Fruit fly (Drosophila melanogaster) whole organism, embryonic: Measurements from ENCODE around the gene Syt12.

ENCODE experiments used
- Adf1 ChIP-seq: fragments of 200-800 bp; sonication (Bioruptor generic); IDR thresholded peaks from 2 replicates; pipeline ENCODE4 v1.3.6; 2022; ENCODE audit warnings: missing biosample characterization, missing genetic modification characterization
- Aef1 ChIP-seq: fragments of 200-800 bp; sonication (Bioruptor generic); IDR thresholded peaks from 3 replicates; pipeline ENCODE4 v1.3.6; 2022; ENCODE audit warnings: missing biosample characterization, missing genetic modification characterization
- CG10366 ChIP-seq: fragments of 200-800 bp; sonication (Bioruptor generic); IDR thresholded peaks from 2 replicates; pipeline ENCODE4 v1.3.6; 2022; ENCODE audit warnings: missing biosample characterization, missing genetic modification characterization
- CG13775 ChIP-seq: fragments of 200-800 bp; sonication (Bioruptor generic); optimal IDR thresholded peaks from 3 replicates; lab custom pipeline; 2017; ENCODE audit warnings: missing biosample characterization, mild to moderate bottlenecking, missing genetic modification characterization
- CG14860 ChIP-seq: fragments of 200-800 bp; sonication (Bioruptor generic); IDR thresholded peaks from 3 replicates; pipeline ENCODE4 v1.3.6; 2022; ENCODE audit warnings: missing biosample characterization, missing genetic modification characterization; ENCODE audit not compliant: partially characterized antibody
- CG15696 ChIP-seq: fragments of 200-800 bp; sonication (Bioruptor generic); optimal IDR thresholded peaks from 2 replicates; lab custom pipeline; 2019; ENCODE audit warnings: missing biosample characterization, mild to moderate bottlenecking, missing genetic modification characterization, moderate library complexity
- CG17186 ChIP-seq: fragments of 200-800 bp; sonication (Bioruptor generic); optimal IDR thresholded peaks from 3 replicates; lab custom pipeline; 2017; ENCODE audit warnings: missing biosample characterization, missing genetic modification reagents, missing genetic modification characterization
- CG17328 ChIP-seq: fragments of 200-800 bp; sonication (Bioruptor generic); IDR thresholded peaks from 2 replicates; pipeline ENCODE4 v1.3.6; 2022; ENCODE audit warnings: missing biosample characterization, missing genetic modification characterization
- CG17612 ChIP-seq: fragments of 200-800 bp; sonication (Bioruptor generic); IDR thresholded peaks from 2 replicates; pipeline ENCODE4 v1.3.6; 2022; ENCODE audit warnings: missing biosample characterization, missing genetic modification characterization
- CG18599 ChIP-seq: fragments of 200-800 bp; sonication (Bioruptor generic); optimal IDR thresholded peaks from 3 replicates; lab custom pipeline; 2017; ENCODE audit warnings: missing biosample characterization, missing genetic modification characterization, mild to moderate bottlenecking, moderate library complexity, missing genetic modification reagents
- CG2678 ChIP-seq: fragments of 200-800 bp; sonication (Bioruptor generic); optimal IDR thresholded peaks from 3 replicates; lab custom pipeline; 2019; ENCODE audit warnings: missing biosample characterization, mild to moderate bottlenecking, missing genetic modification characterization, moderate library complexity
- CG2712 ChIP-seq: fragments of 200-800 bp; optimal IDR thresholded peaks from 3 replicates; lab custom pipeline; 2019; ENCODE audit warnings: missing biosample characterization, mild to moderate bottlenecking, missing genetic modification characterization, moderate library complexity
- CG3281 ChIP-seq: fragments of 200-800 bp; sonication (Bioruptor generic); optimal IDR thresholded peaks from 3 replicates; lab custom pipeline; 2017; ENCODE audit warnings: missing biosample characterization, mild to moderate bottlenecking, missing genetic modification characterization
- CG34224 ChIP-seq: fragments of 200-800 bp; sonication (Bioruptor generic); IDR thresholded peaks from 3 replicates; pipeline ENCODE4 v1.3.6; 2022; ENCODE audit warnings: missing biosample characterization, missing genetic modification characterization; ENCODE audit not compliant: partially characterized antibody
- CG6765 ChIP-seq: fragments of 200-800 bp; sonication (Bioruptor generic); optimal IDR thresholded peaks from 3 replicates; lab custom pipeline; 2017; ENCODE audit warnings: missing biosample characterization, mild to moderate bottlenecking, missing genetic modification characterization
- CG7556 ChIP-seq: fragments of 200-800 bp; sonication (Bioruptor generic); optimal IDR thresholded peaks from 2 replicates; lab custom pipeline; 2017; ENCODE audit warnings: missing biosample characterization, mild to moderate bottlenecking, missing genetic modification characterization
- CG7839 ChIP-seq: fragments of 200-800 bp; sonication (Bioruptor generic); optimal IDR thresholded peaks from 3 replicates; lab custom pipeline; 2018; ENCODE audit warnings: missing biosample characterization, mild to moderate bottlenecking, missing genetic modification characterization, moderate library complexity
- CG7963 ChIP-seq: fragments of 200-800 bp; sonication (Bioruptor generic); IDR thresholded peaks from 3 replicates; pipeline ENCODE4 v1.3.6; 2022; ENCODE audit warnings: missing biosample characterization, missing genetic modification characterization; ENCODE audit not compliant: partially characterized antibody
- CG8290 ChIP-seq, 3 experiments: fragments of 200-800 bp; sonication (Bioruptor generic); optimal IDR thresholded peaks; 2 replicates each; lab custom pipeline; 2016 to 2019; ENCODE audit warnings: missing biosample characterization in 3 of 3, missing genetic modification characterization in 3 of 3, mild to moderate bottlenecking in 2 of 3, moderate library complexity in 1 of 3
- CG8388 ChIP-seq: fragments of 200-800 bp; sonication (Bioruptor generic); optimal IDR thresholded peaks from 2 replicates; lab custom pipeline; 2019; ENCODE audit warnings: missing biosample characterization, mild to moderate bottlenecking, missing genetic modification characterization, moderate library complexity
- CG9797 ChIP-seq: fragments of 200-800 bp; sonication (Bioruptor generic); optimal IDR thresholded peaks from 3 replicates; lab custom pipeline; 2018; ENCODE audit warnings: missing biosample characterization, mild to moderate bottlenecking, missing genetic modification characterization
- CkIIα-i1 ChIP-seq: fragments of 200-800 bp; sonication (Bioruptor generic); IDR thresholded peaks from 2 replicates; pipeline ENCODE4 v1.3.6; 2022; ENCODE audit warnings: missing biosample characterization, missing genetic modification characterization
- Drgx ChIP-seq: fragments of 200-800 bp; sonication (Bioruptor generic); IDR thresholded peaks from 2 replicates; pipeline ENCODE4 v1.3.6; 2022; ENCODE audit warnings: missing biosample characterization, missing genetic modification characterization
- Nf-YC ChIP-seq: fragments of 200-800 bp; optimal IDR thresholded peaks from 3 replicates; lab custom pipeline; 2019; ENCODE audit warnings: missing biosample characterization, mild to moderate bottlenecking, missing genetic modification characterization, moderate library complexity
- Scr ChIP-seq: fragments of 200-800 bp; sonication (Bioruptor generic); IDR thresholded peaks from 2 replicates; pipeline ENCODE4 v1.3.6; 2022; ENCODE audit warnings: missing biosample characterization, missing genetic modification characterization; ENCODE audit not compliant: partially characterized antibody
- Sry-β ChIP-seq: fragments of 200-800 bp; sonication (Bioruptor generic); optimal IDR thresholded peaks from 2 replicates; lab custom pipeline; 2018; ENCODE audit warnings: missing biosample characterization, mild to moderate bottlenecking, missing genetic modification characterization, moderate library complexity
- abd-A ChIP-seq: fragments of 200-800 bp; sonication (Bioruptor generic); optimal IDR thresholded peaks from 3 replicates; lab custom pipeline; 2019; ENCODE audit warnings: missing biosample characterization, mild to moderate bottlenecking, missing genetic modification characterization, moderate library complexity
- ash1 ChIP-seq: fragments of 200-800 bp; sonication (Bioruptor generic); optimal IDR thresholded peaks from 2 replicates; lab custom pipeline; 2018; ENCODE audit warnings: missing biosample characterization, mild to moderate bottlenecking, missing genetic modification characterization
- az2 ChIP-seq: fragments of 200-800 bp; sonication (Bioruptor generic); optimal IDR thresholded peaks from 3 replicates; lab custom pipeline; 2016; ENCODE audit warnings: missing biosample characterization, missing genetic modification characterization
- bsh ChIP-seq, 2 experiments: fragments of 200-800 bp; sonication (Bioruptor generic); optimal IDR thresholded peaks; 2 replicates each; lab custom pipeline; 2017 to 2018; ENCODE audit warnings: mild to moderate bottlenecking in 2 of 2, missing biosample characterization in 2 of 2, missing genetic modification characterization in 2 of 2, moderate library complexity in 1 of 2
- crol ChIP-seq: fragments of 200-800 bp; sonication (Bioruptor generic); IDR thresholded peaks from 2 replicates; pipeline ENCODE4 v1.3.6; 2022; ENCODE audit warnings: missing biosample characterization, missing genetic modification characterization
- dimm ChIP-seq: fragments of 200-800 bp; sonication (Bioruptor generic); IDR thresholded peaks from 2 replicates; pipeline ENCODE4 v1.3.6; 2022; ENCODE audit warnings: missing biosample characterization, missing genetic modification characterization
- gem ChIP-seq: fragments of 200-800 bp; sonication (Bioruptor generic); optimal IDR thresholded peaks from 2 replicates; lab custom pipeline; 2019; ENCODE audit warnings: missing biosample characterization, mild to moderate bottlenecking, missing genetic modification characterization, moderate library complexity
- insv ChIP-seq, 2 experiments: fragments of 200-800 bp; sonication (Bioruptor generic); optimal IDR thresholded peaks; 3 replicates each; lab custom pipeline; 2016 to 2018; ENCODE audit warnings: missing biosample characterization in 2 of 2, missing genetic modification characterization in 2 of 2
- lab ChIP-seq: fragments of 200-800 bp; sonication (Bioruptor generic); optimal IDR thresholded peaks from 3 replicates; lab custom pipeline; 2017; ENCODE audit warnings: missing biosample characterization, missing genetic modification characterization, mild to moderate bottlenecking, moderate library complexity, missing genetic modification reagents
- mirr ChIP-seq: fragments of 200-800 bp; sonication (Bioruptor generic); optimal IDR thresholded peaks from 3 replicates; lab custom pipeline; 2018; ENCODE audit warnings: missing biosample characterization, mild to moderate bottlenecking, missing genetic modification characterization
- ro ChIP-seq: fragments of 200-800 bp; sonication (Bioruptor generic); IDR thresholded peaks from 2 replicates; pipeline ENCODE4 v1.3.6; 2022; ENCODE audit warnings: missing biosample characterization, missing genetic modification characterization
- salm ChIP-seq: fragments of 200-800 bp; sonication (Bioruptor generic); optimal IDR thresholded peaks from 2 replicates; lab custom pipeline; 2018; ENCODE audit warnings: missing biosample characterization, mild to moderate bottlenecking, missing genetic modification characterization
- seq ChIP-seq: fragments of 200-800 bp; sonication (Bioruptor generic); IDR thresholded peaks from 2 replicates; pipeline ENCODE4 v1.3.6; 2022; ENCODE audit warnings: missing biosample characterization, missing genetic modification characterization
- tin ChIP-seq: fragments of 200-800 bp; sonication (Bioruptor generic); optimal IDR thresholded peaks from 3 replicates; lab custom pipeline; 2016; ENCODE audit warnings: missing biosample characterization, missing genetic modification characterization
- tna ChIP-seq: fragments of 200-800 bp; sonication (Bioruptor generic); IDR thresholded peaks from 2 replicates; pipeline ENCODE4 v1.3.6; 2022; ENCODE audit warnings: missing biosample characterization, missing genetic modification characterization; ENCODE audit not compliant: partially characterized antibody
- twi ChIP-seq: fragments of 200-800 bp; optimal IDR thresholded peaks from 2 replicates; lab custom pipeline; 2019; ENCODE audit warnings: missing biosample characterization, mild to moderate bottlenecking, missing genetic modification characterization, moderate library complexity
- vnd ChIP-seq: fragments of 200-800 bp; sonication (Bioruptor generic); IDR thresholded peaks from 3 replicates; pipeline ENCODE4 v1.3.6; 2022; ENCODE audit warnings: missing biosample characterization, missing genetic modification characterization; ENCODE audit not compliant: partially characterized antibody
- zfh1 ChIP-seq: fragments of 200-800 bp; sonication (Bioruptor generic); IDR thresholded peaks from 3 replicates; pipeline ENCODE4 v1.3.6; 2022; ENCODE audit warnings: missing biosample characterization, missing genetic modification characterization

Gene Syt12

DNA sequence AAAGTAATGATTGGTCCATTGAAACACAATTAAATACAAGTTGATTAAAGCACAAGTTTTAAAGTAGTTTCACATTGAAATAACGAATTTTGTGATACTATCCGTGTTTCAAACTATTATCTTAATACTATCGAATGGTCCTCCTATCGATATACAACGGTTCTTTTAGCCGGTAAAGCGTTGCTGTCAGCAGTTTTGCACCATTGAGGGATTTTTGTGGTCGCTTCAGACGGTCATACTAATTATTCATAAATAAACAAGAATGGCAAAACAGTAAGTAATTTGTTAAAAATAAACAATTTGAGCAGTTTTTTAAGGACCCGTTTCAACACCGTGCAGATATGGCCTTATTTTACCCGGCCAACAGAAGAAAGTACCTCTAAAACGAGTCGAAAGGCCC lies 20.9 kb upstream of the Syt12 start, which contains the start of gene CG15747 (continued):
- TF ChIP-seq salm (tag; lab: Kevin White, UChicago) (no peak), CG2712 (no peak)

DNA sequence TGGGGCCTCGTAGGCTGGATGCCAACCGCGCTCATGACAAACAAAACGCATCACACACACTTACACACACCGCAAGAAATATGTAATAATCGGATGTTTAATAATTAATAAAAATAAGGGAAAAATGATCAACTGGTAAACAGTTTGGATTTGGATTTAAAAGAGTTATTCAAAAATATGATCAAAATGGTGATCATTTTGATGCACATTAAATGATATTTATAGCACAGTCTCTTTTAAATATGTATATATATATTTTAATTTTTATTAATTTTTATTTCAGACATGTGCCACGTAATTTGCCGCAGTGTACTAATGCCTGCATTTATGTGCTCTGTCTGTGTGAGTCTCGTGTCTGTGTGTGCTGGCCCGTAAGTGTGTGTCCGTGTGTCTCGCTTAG lies 13.7 kb upstream of the Syt12 start:
- TF ChIP-seq gem (tag; lab: Kevin White, UChicago): peak; percentile 25
- no peak for TF ChIP-seq mirr (GFP tag; lab: Kevin White, UChicago)
- peak; percentile 25 for TF ChIP-seq CG2678
- no peak for TF ChIP-seq insv (GFP tag; optimal IDR thresholded peaks at IDR 0.05; lab: Kevin White, UChicago)
- peak; percentile 8 for TF ChIP-seq CG7839 (tag; lab: Kevin White, UChicago)
- TF ChIP-seq Drgx (GFP tag; lab: Robert Waterston, UW): 0 out of 2 replicates have a peak, but pooled peaks have one; percentile 21
- TF ChIP-seq CG17328 (GFP tag; lab: Robert Waterston, UW): no peak
- no peak for TF ChIP-seq az2 (GFP tag; lab: Kevin White, UChicago)
- peak; percentile 3 for TF ChIP-seq CG3281
- TF ChIP-seq lab (GFP tag; lab: Kevin White, UChicago): peak; percentile 21
- no peak for TF ChIP-seq vnd (GFP tag; lab: Robert Waterston, UW)
- TF ChIP-seq seq (GFP tag; lab: Robert Waterston, UW): no peak
- TF ChIP-seq CG18599 (GFP tag; lab: Kevin White, UChicago): peak; percentile 40
- no peak for TF ChIP-seq ash1
- TF ChIP-seq zfh1 (GFP tag; lab: Robert Waterston, UW): no peak
- no peak for TF ChIP-seq CG15696 (tag; lab: Kevin White, UChicago)
- no peak for TF ChIP-seq CG6765 (GFP tag; lab: Kevin White, UChicago)
- 0 out of 3 replicates have a peak, but pooled peaks have one; percentile 20 for TF ChIP-seq CG14860
- TF ChIP-seq CG9797 (GFP tag; lab: Kevin White, UChicago): no peak
- TF ChIP-seq tin (GFP tag; lab: Kevin White, UChicago): no peak

DNA sequence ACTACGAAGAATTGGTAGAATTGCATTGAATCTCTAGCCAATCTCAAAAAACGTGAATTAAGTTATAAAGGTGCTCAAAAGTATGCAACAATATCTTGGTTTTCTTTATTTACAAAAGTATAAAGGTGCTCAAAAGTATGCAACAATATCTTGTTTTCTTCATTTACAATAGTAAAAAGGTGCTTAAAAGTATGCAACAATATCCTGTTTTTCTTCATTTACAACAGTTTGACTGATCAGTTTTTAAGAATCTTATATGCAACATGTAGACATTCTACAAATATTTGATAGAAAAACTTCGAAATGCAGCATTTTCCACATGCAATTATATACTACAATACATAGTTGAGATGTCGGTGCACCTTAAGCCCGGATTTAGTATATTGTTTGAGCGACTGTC lies 12.1 kb upstream of the Syt12 start:
- no peak for TF ChIP-seq bsh (GFP tag; optimal IDR thresholded peaks at IDR 0.05; lab: Kevin White, UChicago)
- TF ChIP-seq CG8290 (GFP tag; optimal IDR thresholded peaks at IDR 0.05; lab: Kevin White, UChicago): peak; percentile 76
- TF ChIP-seq CG8290 (tag; optimal IDR thresholded peaks at IDR 0.05; lab: Kevin White, UChicago): peak in 1 of 2 experiments; percentile 94
- peak; percentile 29; the same call in 1 of the 2 replicates for TF ChIP-seq CG17612 (GFP tag; lab: Robert Waterston, UW)

DNA sequence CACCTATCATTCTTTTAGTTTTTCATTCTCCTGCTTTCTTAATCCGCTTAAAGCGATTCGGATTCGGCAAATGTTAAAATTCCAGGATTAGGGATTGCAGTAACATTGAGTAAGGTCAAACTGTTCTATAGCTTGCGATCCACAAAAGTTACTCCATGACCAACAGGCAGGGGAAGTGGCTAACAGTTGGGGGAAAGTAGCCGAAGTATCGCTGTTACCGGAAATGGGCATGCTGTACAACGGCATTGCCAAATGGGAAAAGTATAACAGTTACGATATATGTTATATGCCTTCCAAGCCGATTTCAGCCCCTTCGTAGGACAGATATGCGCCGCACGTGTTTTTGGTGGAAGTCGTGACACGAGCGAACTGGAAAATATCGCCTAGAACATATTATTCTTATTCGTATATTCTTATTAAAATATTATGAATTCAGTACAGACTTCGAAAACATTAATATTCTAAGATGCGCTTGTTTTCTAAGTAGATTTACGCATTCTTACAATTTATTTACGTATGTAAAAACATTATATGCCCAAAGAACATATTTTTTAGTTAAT lies 728 bp upstream of the Syt12 start:
- no peak for TF ChIP-seq CG13775 (GFP tag; lab: Kevin White, UChicago)
- TF ChIP-seq CG8388 (GFP tag; lab: Kevin White, UChicago): no peak
- TF ChIP-seq abd-A (tag; lab: Kevin White, UChicago): peak; percentile 21
- no peak for TF ChIP-seq CG17186 (GFP tag; lab: Kevin White, UChicago)
- TF ChIP-seq CG7556 (GFP tag; lab: Kevin White, UChicago): no peak
- TF ChIP-seq ro (GFP tag; lab: Robert Waterston, UW): no peak
- TF ChIP-seq CG10366 (GFP tag; lab: Robert Waterston, UW): no peak
- no peak for TF ChIP-seq Aef1
- TF ChIP-seq tna (GFP tag; lab: Robert Waterston, UW): peak; percentile 21; the same call in 1 of the 2 replicates
- TF ChIP-seq CG14860: 0 out of 3 replicates have a peak, but pooled peaks have one; percentile 45
- no peak for TF ChIP-seq twi (tag; lab: Kevin White, UChicago)
- no peak for TF ChIP-seq dimm (GFP tag; lab: Robert Waterston, UW)
- TF ChIP-seq CkIIα-i1 (GFP tag; lab: Robert Waterston, UW): no peak
- 0 out of 3 replicates have a peak, but pooled peaks have one; percentile 47 for TF ChIP-seq CG7963 (GFP tag; lab: Robert Waterston, UW)
- TF ChIP-seq Scr: peak; percentile 71
- 0 out of 2 replicates have a peak, but pooled peaks have one; percentile 1 for TF ChIP-seq crol (GFP tag; lab: Robert Waterston, UW)
- no peak for TF ChIP-seq Adf1 (GFP tag; lab: Robert Waterston, UW)
- no peak for TF ChIP-seq CG2712
- peak; percentile 32 for TF ChIP-seq Nf-YC (tag; lab: Kevin White, UChicago)
- peak; percentile 25; the same call in 2 of the 3 replicates for TF ChIP-seq CG34224 (GFP tag; lab: Robert Waterston, UW)
- TF ChIP-seq Sry-β (GFP tag; lab: Kevin White, UChicago): peak; percentile 77
